Worm (Caenorhabditis elegans) whole organism, L4 larva: ENCODE results near the gene fbxb-71.

ENCODE experiments used
- ama-1 ChIP-seq: fragments of 150-350 bp; optimal IDR thresholded peaks from 2 replicates; lab custom pipeline; 2014; ENCODE audit warnings: inconsistent platforms, mixed read lengths
- ceh-82 ChIP-seq: sonication (generic microtip); optimal IDR thresholded peaks from 2 replicates; lab custom pipeline; 2017; ENCODE audit warnings: missing biosample characterization, missing genetic modification characterization
- ces-1 ChIP-seq: fragments of 150-350 bp; sonication (generic microtip); optimal IDR thresholded peaks from 4 replicates; lab custom pipeline; 2014; ENCODE audit warnings: missing biosample characterization, missing genetic modification reagents, missing genetic modification characterization
- daf-12 ChIP-seq: fragments of 150-350 bp; optimal IDR thresholded peaks from 2 replicates; lab custom pipeline; 2014; ENCODE audit warnings: missing biosample characterization, missing genetic modification reagents, missing genetic modification characterization
- lsy-2 ChIP-seq, 2 experiments: fragments of 150-350 bp in 1 of 2; sonication (generic microtip) in 1 of 2; optimal IDR thresholded peaks; 2 replicates each; lab custom pipeline; 2014 to 2017; ENCODE audit warnings: missing biosample characterization in 2 of 2, missing genetic modification characterization in 2 of 2
- mdl-1 ChIP-seq, 2 experiments: fragments of 150-350 bp in 1 of 2; sonication (generic microtip) in 1 of 2; optimal IDR thresholded peaks; 2 replicates each; lab custom pipeline; 2014 to 2017; ENCODE audit warnings: missing biosample characterization in 2 of 2, missing genetic modification characterization in 2 of 2
- nhr-25 ChIP-seq: sonication (generic microtip); optimal IDR thresholded peaks from 2 replicates; lab custom pipeline; 2017; ENCODE audit warnings: missing genetic modification characterization, mild to moderate bottlenecking, missing compliant biosample characterization, antibody characterized with exemption, moderate library complexity, borderline replicate concordance; ENCODE audit not compliant: insufficient read depth
- nhr-77 ChIP-seq: fragments of 150-350 bp; optimal IDR thresholded peaks from 2 replicates; lab custom pipeline; 2014; ENCODE audit warnings: missing biosample characterization, missing genetic modification characterization
- pha-4 ChIP-seq, 2 experiments: fragments of 150-350 bp in 1 of 2; fragments of 200-800 bp in 1 of 2; sonication (Bioruptor generic) in 1 of 2; IDR thresholded peaks in 1 of 2; optimal IDR thresholded peaks in 1 of 2; 2 replicates each; pipeline versions ENCODE4 v1.3.6 to Lab custom; 2014 to 2022; ENCODE audit warnings: missing genetic modification characterization in 2 of 2, missing genetic modification reagents in 2 of 2, missing biosample characterization in 1 of 2, missing compliant biosample characterization in 1 of 2
- pqm-1 ChIP-seq: sonication (generic microtip); optimal IDR thresholded peaks from 2 replicates; lab custom pipeline; 2017; ENCODE audit warnings: missing biosample characterization, missing genetic modification characterization
- set-16 ChIP-seq: fragments of 200-800 bp; sonication (Bioruptor generic); IDR thresholded peaks from 2 replicates; pipeline ENCODE4 v1.3.6; 2022; ENCODE audit warnings: missing genetic modification reagents, missing genetic modification characterization, missing compliant biosample characterization
- skn-1 ChIP-seq: fragments of 150-350 bp; optimal IDR thresholded peaks from 2 replicates; lab custom pipeline; 2014; ENCODE audit warnings: missing biosample characterization, missing genetic modification characterization
- snpc-4 ChIP-seq: fragments of 150-350 bp; optimal IDR thresholded peaks from 2 replicates; lab custom pipeline; 2014; ENCODE audit warnings: missing biosample characterization, missing genetic modification characterization
- unc-39 ChIP-seq: sonication (generic microtip); optimal IDR thresholded peaks from 2 replicates; lab custom pipeline; 2017; ENCODE audit warnings: missing biosample characterization, missing genetic modification characterization

DNA sequence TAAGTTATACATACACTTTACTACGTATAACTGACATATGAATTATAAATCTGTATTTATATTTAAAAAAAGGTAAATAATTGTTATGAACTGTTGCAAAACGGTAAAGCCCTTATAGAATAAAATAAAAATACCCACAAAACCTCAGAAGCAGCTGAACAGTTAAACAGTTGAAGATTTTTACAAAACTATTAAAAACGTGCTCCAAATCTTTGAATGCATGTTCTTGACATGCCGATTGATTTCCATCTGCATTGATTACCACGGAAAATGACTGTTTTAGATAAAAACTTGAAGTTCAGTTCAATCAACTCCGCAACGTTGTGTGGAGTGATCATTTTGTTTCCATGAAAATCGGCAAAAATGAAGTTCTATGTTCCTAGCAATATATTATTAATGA, 41.4 kb downstream of the fbxb-71 start, which contains the start of gene F11D5.7:
- TF ChIP-seq ces-1 (no peak), mdl-1 (tag; optimal IDR thresholded peaks at IDR 0.05; lab: Kevin White, UChicago) (no peak), snpc-4 (tag; lab: Kevin White, UChicago) (no peak), ama-1 (lab: Kevin White, UChicago) (no peak), ceh-82 (no peak), unc-39 (tag; lab: Kevin White, UChicago) (no peak), pha-4 (GFP tag; IDR thresholded peaks at IDR 0.05; lab: Robert Waterston, UW) (no peak), pha-4 (tag; optimal IDR thresholded peaks at IDR 0.05; lab: Kevin White, UChicago) (no peak), pqm-1 (tag; lab: Kevin White, UChicago) (no peak), skn-1 (tag; lab: Kevin White, UChicago) (no peak), set-16 (GFP tag; lab: Robert Waterston, UW) (no peak), daf-12 (tag; lab: Kevin White, UChicago) (no peak), nhr-25 (tag; lab: Kevin White, UChicago) (no peak), lsy-2 (tag; optimal IDR thresholded peaks at IDR 0.05; lab: Kevin White, UChicago) (no peak), nhr-77 (tag; lab: Kevin White, UChicago) (no peak)
